Worm (Caenorhabditis elegans) whole organism, late embryonic: ENCODE measurements around the gene srbc-24.

Source experiments
- F13H6.1 ChIP-seq: sonication (generic microtip); optimal IDR thresholded peaks from 2 replicates; lab custom pipeline; 2016; ENCODE audit warnings: missing genetic modification characterization, missing compliant biosample characterization
- K02D7.2 ChIP-seq: sonication (generic microtip); optimal IDR thresholded peaks from 2 replicates; lab custom pipeline; 2017; ENCODE audit warnings: mild to moderate bottlenecking, missing genetic modification characterization, missing compliant biosample characterization
- Y22D7AL.16 ChIP-seq: sonication (generic microtip); optimal IDR thresholded peaks from 2 replicates; lab custom pipeline; 2016; ENCODE audit warnings: missing genetic modification characterization, missing compliant biosample characterization
- ceh-19 ChIP-seq: fragments of 200-800 bp; sonication (Bioruptor generic); optimal IDR thresholded peaks from 2 replicates; lab custom pipeline; 2018; ENCODE audit warnings: mild to moderate bottlenecking, missing genetic modification characterization, missing compliant biosample characterization
- hlh-30 ChIP-seq: sonication (generic microtip); optimal IDR thresholded peaks from 2 replicates; lab custom pipeline; 2017; ENCODE audit warnings: antibody characterized with exemption, missing genetic modification characterization, missing compliant biosample characterization; ENCODE audit not compliant: insufficient read depth
- nhr-11 ChIP-seq: fragments of 150-350 bp; optimal IDR thresholded peaks from 2 replicates; lab custom pipeline; 2014; ENCODE audit warnings: missing biosample characterization, missing genetic modification characterization
- pax-1 ChIP-seq: fragments of 150-350 bp; optimal IDR thresholded peaks from 2 replicates; lab custom pipeline; 2014; ENCODE audit warnings: missing biosample characterization, missing genetic modification characterization
- pha-2 ChIP-seq: sonication (generic microtip); optimal IDR thresholded peaks from 2 replicates; lab custom pipeline; 2017; ENCODE audit warnings: mild to moderate bottlenecking, missing genetic modification characterization, missing compliant biosample characterization
- unc-86 ChIP-seq: sonication (generic microtip); optimal IDR thresholded peaks from 2 replicates; lab custom pipeline; 2016; ENCODE audit warnings: missing genetic modification characterization, missing compliant biosample characterization
- ztf-16 ChIP-seq: sonication (generic microtip); optimal IDR thresholded peaks from 2 replicates; lab custom pipeline; 2017; ENCODE audit warnings: missing genetic modification characterization, missing compliant biosample characterization

DNA sequence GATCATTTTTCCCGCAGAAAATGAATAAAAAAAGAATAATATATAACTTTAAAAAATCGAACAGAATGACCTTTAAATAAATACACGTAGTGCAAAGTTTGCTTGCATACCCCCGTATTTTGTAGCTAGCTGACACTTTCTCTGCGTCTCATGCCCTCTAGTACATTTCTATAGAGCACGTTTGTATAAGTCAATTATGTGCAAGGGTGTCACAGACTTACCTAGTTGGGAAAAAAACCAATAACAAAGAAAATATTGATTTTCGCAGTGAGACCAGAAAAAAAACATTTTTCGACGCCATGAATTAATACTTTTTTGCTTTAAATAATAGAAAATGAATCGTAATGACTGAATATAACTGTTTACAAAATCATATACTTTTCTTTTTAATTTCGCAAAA, 42.3 kb upstream of the srbc-24 start, which contains the start of gene ckb-4:
- no peak for TF ChIP-seq hlh-30 (tag; lab: Kevin White, UChicago)
- TF ChIP-seq unc-86 (tag; lab: Kevin White, UChicago) = no peak
- no peak for TF ChIP-seq ceh-19 (GFP tag; lab: Kevin White, UChicago)
- TF ChIP-seq nhr-11 (tag; lab: Kevin White, UChicago) = no peak
- no peak for TF ChIP-seq pha-2 (tag; lab: Kevin White, UChicago)
- no peak for TF ChIP-seq F13H6.1 (tag; lab: Kevin White, UChicago)
- no peak for TF ChIP-seq Y22D7AL.16
- TF ChIP-seq K02D7.2 (tag; lab: Kevin White, UChicago) = no peak
- TF ChIP-seq pax-1 (tag; lab: Kevin White, UChicago) = no peak
- no peak for TF ChIP-seq ztf-16 (tag; lab: Kevin White, UChicago)
